Worm (Caenorhabditis elegans) whole organism, early embryonic: ENCODE results near the gene dylt-2.

Experiments used
- B0310.2 ChIP-seq: sonication (generic microtip); optimal IDR thresholded peaks from 2 replicates; lab custom pipeline; 2016; ENCODE audit warnings: mild to moderate bottlenecking, missing genetic modification characterization, missing compliant biosample characterization
- ceh-36 ChIP-seq: sonication (generic microtip); optimal IDR thresholded peaks from 2 replicates; lab custom pipeline; 2016; ENCODE audit warnings: missing genetic modification characterization, inconsistent platforms, missing compliant biosample characterization

DNA sequence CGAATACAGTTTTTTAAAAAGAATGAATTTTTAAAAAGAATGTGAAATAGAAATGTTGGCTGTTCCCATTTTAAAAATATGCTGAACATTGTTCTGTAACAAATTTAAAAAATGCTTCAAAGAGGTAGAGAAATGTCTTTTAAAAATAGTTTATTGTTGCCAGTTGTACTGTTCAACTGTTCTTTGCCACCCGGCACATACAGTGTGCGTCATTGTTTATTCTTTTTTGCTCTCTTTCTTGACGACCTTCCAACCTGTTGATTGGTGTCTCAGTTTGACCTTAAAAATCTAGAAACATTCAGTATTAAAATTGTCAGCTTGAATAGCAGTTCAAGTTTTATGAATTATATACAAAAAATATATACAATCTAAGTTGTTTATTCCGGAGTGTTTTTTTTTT lies 8.3 kb downstream of the dylt-2 start:
- TF ChIP-seq B0310.2 (tag; lab: Kevin White, UChicago) (no peak), ceh-36 (tag; lab: Kevin White, UChicago) (no peak)
